Fruit fly (Drosophila melanogaster) whole organism, embryonic: ENCODE measurements around the gene Taf2.

Source experiments
- Abd-B ChIP-seq: fragments of 200-800 bp; sonication (Bioruptor generic); optimal IDR thresholded peaks from 2 replicates; lab custom pipeline; 2018; ENCODE audit warnings: missing biosample characterization, mild to moderate bottlenecking, missing genetic modification characterization, moderate library complexity
- Aef1 ChIP-seq: fragments of 200-800 bp; sonication (Bioruptor generic); IDR thresholded peaks from 3 replicates; pipeline ENCODE4 v1.3.6; 2022; ENCODE audit warnings: missing biosample characterization, missing genetic modification characterization
- Awh ChIP-seq: fragments of 200-800 bp; sonication (Bioruptor generic); IDR thresholded peaks from 2 replicates; pipeline ENCODE4, ENCODE4 v1.3.6; 2022; ENCODE audit warnings: missing biosample characterization, missing genetic modification characterization
- B-H1 ChIP-seq: fragments of 200-800 bp; sonication (Bioruptor generic); IDR thresholded peaks from 3 replicates; pipeline ENCODE4 v1.3.6; 2022; ENCODE audit warnings: missing biosample characterization, missing genetic modification characterization
- C15 ChIP-seq: fragments of 200-800 bp; sonication (Bioruptor generic); IDR thresholded peaks from 3 replicates; pipeline ENCODE4 v1.3.6; 2022; ENCODE audit warnings: missing biosample characterization, missing genetic modification characterization
- CG10209 ChIP-seq: fragments of 200-800 bp; sonication (Bioruptor generic); optimal IDR thresholded peaks from 3 replicates; lab custom pipeline; 2017; ENCODE audit warnings: missing biosample characterization, mild to moderate bottlenecking, missing genetic modification characterization, missing genetic modification reagents
- CG10462 ChIP-seq: fragments of 200-800 bp; sonication (Bioruptor generic); optimal IDR thresholded peaks from 2 replicates; lab custom pipeline; 2016; ENCODE audit warnings: missing biosample characterization, missing genetic modification characterization
- CG12659 ChIP-seq: fragments of 200-800 bp; sonication (Bioruptor generic); optimal IDR thresholded peaks from 3 replicates; lab custom pipeline; 2017; ENCODE audit warnings: mild to moderate bottlenecking, missing biosample characterization, missing genetic modification reagents, missing genetic modification characterization
- CG13123 ChIP-seq: fragments of 200-800 bp; sonication (Bioruptor generic); optimal IDR thresholded peaks from 2 replicates; lab custom pipeline; 2016; ENCODE audit warnings: missing biosample characterization, missing genetic modification characterization
- CG1529 ChIP-seq: fragments of 200-800 bp; sonication (Bioruptor generic); optimal IDR thresholded peaks from 3 replicates; lab custom pipeline; 2018; ENCODE audit warnings: missing biosample characterization, missing genetic modification characterization
- CG17328 ChIP-seq: fragments of 200-800 bp; sonication (Bioruptor generic); IDR thresholded peaks from 2 replicates; pipeline ENCODE4 v1.3.6; 2022; ENCODE audit warnings: missing biosample characterization, missing genetic modification characterization
- CG17829 ChIP-seq: fragments of 200-800 bp; optimal IDR thresholded peaks from 2 replicates; lab custom pipeline; 2019; ENCODE audit warnings: missing biosample characterization, mild to moderate bottlenecking, missing genetic modification characterization, moderate library complexity
- CG18011 ChIP-seq: fragments of 200-800 bp; sonication (Bioruptor generic); optimal IDR thresholded peaks from 2 replicates; lab custom pipeline; 2017; ENCODE audit warnings: missing biosample characterization, missing genetic modification characterization, mild to moderate bottlenecking, moderate library complexity, missing genotype
- CG2116 ChIP-seq: fragments of 200-800 bp; sonication (Bioruptor generic); optimal IDR thresholded peaks from 3 replicates; lab custom pipeline; 2018; ENCODE audit warnings: missing biosample characterization, mild to moderate bottlenecking, missing genetic modification characterization
- CG2129 ChIP-seq: fragments of 200-800 bp; sonication (Bioruptor generic); IDR thresholded peaks from 2 replicates; pipeline ENCODE4 v1.3.6; 2022; ENCODE audit warnings: missing biosample characterization, missing genetic modification characterization; ENCODE audit not compliant: partially characterized antibody
- CG4360 ChIP-seq: fragments of 200-800 bp; sonication (Bioruptor generic); IDR thresholded peaks from 2 replicates; pipeline ENCODE4 v1.3.6; 2022; ENCODE audit warnings: missing biosample characterization, missing genetic modification characterization
- CG6254 ChIP-seq: fragments of 200-800 bp; sonication (Bioruptor generic); optimal IDR thresholded peaks from 3 replicates; lab custom pipeline; 2017; ENCODE audit warnings: mild to moderate bottlenecking, missing biosample characterization, missing genetic modification reagents, missing genetic modification characterization
- CG6689 ChIP-seq: fragments of 200-800 bp; sonication (Bioruptor generic); IDR thresholded peaks from 2 replicates; pipeline ENCODE4 v1.3.6; 2022; ENCODE audit warnings: missing biosample characterization, missing genetic modification characterization
- CG6854 ChIP-seq: fragments of 200-800 bp; sonication (Bioruptor generic); optimal IDR thresholded peaks from 3 replicates; lab custom pipeline; 2017; ENCODE audit warnings: missing biosample characterization, mild to moderate bottlenecking, missing genetic modification characterization
- CG7745 ChIP-seq: fragments of 200-800 bp; sonication (Bioruptor generic); optimal IDR thresholded peaks from 2 replicates; lab custom pipeline; 2018; ENCODE audit warnings: missing biosample characterization, mild to moderate bottlenecking, missing genetic modification characterization, moderate library complexity
- CG9797 ChIP-seq: fragments of 200-800 bp; sonication (Bioruptor generic); optimal IDR thresholded peaks from 3 replicates; lab custom pipeline; 2018; ENCODE audit warnings: missing biosample characterization, mild to moderate bottlenecking, missing genetic modification characterization
- Doc2 ChIP-seq: fragments of 200-800 bp; sonication (Bioruptor generic); IDR thresholded peaks from 2 replicates; pipeline ENCODE4 v1.3.6; 2022; ENCODE audit warnings: missing biosample characterization, missing genetic modification characterization
- Doc3 ChIP-seq: fragments of 200-800 bp; sonication (Bioruptor generic); IDR thresholded peaks from 3 replicates; pipeline ENCODE4 v1.3.6; 2022; ENCODE audit warnings: missing biosample characterization, missing genetic modification characterization; ENCODE audit not compliant: partially characterized antibody
- Gug ChIP-seq: fragments of 200-800 bp; sonication (Bioruptor generic); IDR thresholded peaks from 4 replicates; pipeline ENCODE4 v1.3.6; 2022; ENCODE audit warnings: missing biosample characterization, missing genetic modification characterization
- H2.0 ChIP-seq: fragments of 200-800 bp; sonication (Bioruptor generic); IDR thresholded peaks from 2 replicates; pipeline ENCODE4 v1.3.6; 2022; ENCODE audit warnings: missing biosample characterization, missing genetic modification characterization
- Nf-YC ChIP-seq: fragments of 200-800 bp; optimal IDR thresholded peaks from 3 replicates; lab custom pipeline; 2019; ENCODE audit warnings: missing biosample characterization, mild to moderate bottlenecking, missing genetic modification characterization, moderate library complexity
- Opbp ChIP-seq: fragments of 200-800 bp; sonication (Bioruptor generic); IDR thresholded peaks from 3 replicates; pipeline ENCODE4 v1.3.6; 2022; ENCODE audit warnings: missing biosample characterization, missing genetic modification characterization; ENCODE audit not compliant: partially characterized antibody
- Ravus ChIP-seq: fragments of 200-800 bp; sonication (Bioruptor generic); IDR thresholded peaks from 2 replicates; pipeline ENCODE4 v1.3.6; 2022; ENCODE audit warnings: missing biosample characterization, missing genetic modification characterization
- Trl ChIP-seq, 3 experiments: fragments of >200 bp in 2 of 3; fragments of 200-800 bp in 1 of 3; sonication (Bioruptor generic) in 1 of 3; optimal IDR thresholded peaks; 2 replicates in 1 of 3; 3 replicates in 2 of 3; lab custom pipeline; 2016 to 2017; ENCODE audit warnings: missing biosample characterization in 1 of 3, missing genetic modification characterization in 1 of 3
- Vsx1 ChIP-seq: fragments of 200-800 bp; sonication (Bioruptor generic); optimal IDR thresholded peaks from 2 replicates; lab custom pipeline; 2017; ENCODE audit warnings: missing biosample characterization, mild to moderate bottlenecking, missing genetic modification characterization, missing genetic modification reagents
- Xrp1 ChIP-seq: fragments of 200-800 bp; sonication (Bioruptor generic); IDR thresholded peaks from 2 replicates; pipeline ENCODE4 v1.3.6; 2022; ENCODE audit warnings: missing biosample characterization, missing genetic modification characterization
- ash1 ChIP-seq: fragments of 200-800 bp; sonication (Bioruptor generic); optimal IDR thresholded peaks from 2 replicates; lab custom pipeline; 2018; ENCODE audit warnings: missing biosample characterization, mild to moderate bottlenecking, missing genetic modification characterization
- bigmax ChIP-seq: fragments of 200-800 bp; sonication (Bioruptor generic); optimal IDR thresholded peaks from 2 replicates; lab custom pipeline; 2018; ENCODE audit warnings: missing biosample characterization, mild to moderate bottlenecking, missing genetic modification characterization
- bowl ChIP-seq: fragments of 200-800 bp; sonication (Bioruptor generic); IDR thresholded peaks from 2 replicates; pipeline ENCODE4 v1.3.6; 2022; ENCODE audit warnings: missing biosample characterization, missing genetic modification characterization
- br ChIP-seq: fragments of >200 bp; optimal IDR thresholded peaks from 2 replicates; lab custom pipeline; 2017
- chif ChIP-seq, 2 experiments: fragments of 200-800 bp; sonication (Bioruptor generic); optimal IDR thresholded peaks; 3 replicates each; lab custom pipeline; 2016; ENCODE audit warnings: missing biosample characterization in 2 of 2, missing genetic modification characterization in 2 of 2
- da ChIP-seq: fragments of 200-800 bp; sonication (Bioruptor generic); optimal IDR thresholded peaks from 2 replicates; lab custom pipeline; 2016; ENCODE audit warnings: missing biosample characterization, missing genetic modification characterization
- fu2 ChIP-seq: fragments of 200-800 bp; sonication (Bioruptor generic); optimal IDR thresholded peaks from 2 replicates; lab custom pipeline; 2016; ENCODE audit warnings: missing biosample characterization, missing genetic modification characterization
- gro ChIP-seq: fragments of 200-800 bp; sonication (Bioruptor generic); optimal IDR thresholded peaks from 2 replicates; lab custom pipeline; 2016; ENCODE audit warnings: missing biosample characterization, missing genetic modification characterization
- jing ChIP-seq: fragments of 200-800 bp; sonication (Bioruptor generic); optimal IDR thresholded peaks from 2 replicates; lab custom pipeline; 2018; ENCODE audit warnings: missing biosample characterization, mild to moderate bottlenecking, missing genetic modification characterization
- lov ChIP-seq, 2 experiments: fragments of 200-800 bp in 1 of 2; fragments of >200 bp in 1 of 2; sonication (Bioruptor generic) in 1 of 2; IDR thresholded peaks in 1 of 2; optimal IDR thresholded peaks in 1 of 2; 2 replicates in 1 of 2; 3 replicates in 1 of 2; pipeline versions ENCODE4 v1.3.6 to Lab custom; 2017 to 2022; ENCODE audit warnings: missing biosample characterization in 1 of 2, missing genetic modification characterization in 1 of 2
- nom ChIP-seq: fragments of 200-800 bp; sonication (Bioruptor generic); optimal IDR thresholded peaks from 2 replicates; lab custom pipeline; 2017; ENCODE audit warnings: missing biosample characterization, missing genetic modification characterization, mild to moderate bottlenecking, moderate library complexity, missing genetic modification reagents
- odd ChIP-seq: fragments of 200-800 bp; sonication (Bioruptor generic); optimal IDR thresholded peaks from 2 replicates; lab custom pipeline; 2017; ENCODE audit warnings: missing biosample characterization, mild to moderate bottlenecking, missing genetic modification characterization
- sd ChIP-seq: fragments of 200-800 bp; sonication (Bioruptor generic); optimal IDR thresholded peaks from 3 replicates; lab custom pipeline; 2018; ENCODE audit warnings: missing biosample characterization, mild to moderate bottlenecking, missing genetic modification characterization, moderate library complexity
- sisA ChIP-seq: fragments of 200-800 bp; sonication (Bioruptor generic); IDR thresholded peaks from 2 replicates; pipeline ENCODE4 v1.3.6; 2022; ENCODE audit warnings: missing biosample characterization, missing genetic modification characterization
- ssp ChIP-seq: fragments of 200-800 bp; sonication (Bioruptor generic); IDR thresholded peaks from 2 replicates; pipeline ENCODE4 v1.3.6; 2022; ENCODE audit warnings: missing biosample characterization, missing genetic modification characterization
- tgo ChIP-seq: fragments of 200-800 bp; sonication (Bioruptor generic); IDR thresholded peaks from 3 replicates; pipeline ENCODE4 v1.3.6; 2022; ENCODE audit warnings: missing biosample characterization, missing genetic modification characterization
- twi ChIP-seq: fragments of 200-800 bp; optimal IDR thresholded peaks from 2 replicates; lab custom pipeline; 2019; ENCODE audit warnings: missing biosample characterization, mild to moderate bottlenecking, missing genetic modification characterization, moderate library complexity
- vfl ChIP-seq: fragments of 200-800 bp; sonication (Bioruptor generic); optimal IDR thresholded peaks from 2 replicates; lab custom pipeline; 2016; ENCODE audit warnings: missing biosample characterization, missing genetic modification characterization

Gene Taf2

DNA sequence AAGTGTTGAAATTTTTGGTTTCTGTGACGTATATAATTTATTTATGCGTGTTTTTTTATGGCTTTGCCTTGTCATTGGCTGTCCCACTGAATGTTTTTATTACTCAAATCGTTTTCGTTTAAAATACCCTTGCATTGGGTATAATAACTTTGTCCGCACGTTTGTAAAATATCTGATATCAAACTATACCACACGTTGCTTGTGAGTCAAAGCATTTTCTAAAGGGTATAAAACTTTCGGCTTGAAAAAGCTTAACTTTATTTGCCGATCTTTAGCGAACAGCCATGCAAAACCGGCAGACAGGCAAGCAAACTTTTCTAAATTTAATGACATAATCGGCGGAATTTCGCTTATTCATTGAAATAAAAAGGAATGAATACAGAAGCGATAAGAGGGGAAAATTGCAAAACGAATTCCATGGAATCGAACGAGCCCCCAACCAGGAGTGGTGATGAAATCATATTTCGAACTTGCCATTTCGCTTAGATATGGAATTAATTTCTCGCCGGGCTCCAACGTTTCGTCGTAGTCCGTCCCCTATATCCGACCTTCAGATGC lies 41.0 kb downstream of the Taf2 start (continued):
- TF ChIP-seq CG10462 (GFP tag; lab: Kevin White, UChicago) (no peak), gro (GFP tag; lab: Kevin White, UChicago) (peak; percentile 85), CG6689 (0 out of 2 replicates have a peak, but pooled peaks have one; percentile 22), Ravus (GFP tag; lab: Robert Waterston, UW) (peak; percentile 18), B-H1 (no peak; the same call in 2 of the 3 replicates), CG6254 (GFP tag; lab: Kevin White, UChicago) (no peak), CG17328 (GFP tag; lab: Robert Waterston, UW) (no peak), bigmax (GFP tag; lab: Kevin White, UChicago) (no peak), CG6854 (GFP tag; lab: Kevin White, UChicago) (peak; percentile 15), CG2129 (GFP tag; lab: Robert Waterston, UW) (no peak), CG9797 (GFP tag; lab: Kevin White, UChicago) (no peak), twi (tag; lab: Kevin White, UChicago) (no peak), tgo (GFP tag; lab: Robert Waterston, UW) (peak; percentile 46; the same call in 2 of the 3 replicates), Nf-YC (peak; percentile 39), CG2116 (GFP tag; lab: Kevin White, UChicago) (no peak), H2.0 (GFP tag; lab: Robert Waterston, UW) (0 out of 2 replicates have a peak, but pooled peaks have one; percentile 5), sd (tag; lab: Kevin White, UChicago) (peak; percentile 75), Trl (optimal IDR thresholded peaks at IDR 0.05; lab: Kevin White, UChicago) (no peak), Trl (GFP tag; optimal IDR thresholded peaks at IDR 0.05; lab: Kevin White, UChicago) (no peak), CG10209 (peak; percentile 46), sisA (GFP tag; lab: Robert Waterston, UW) (peak; percentile 35; the same call in 1 of the 2 replicates), bowl (GFP tag; lab: Robert Waterston, UW) (no peak), vfl (GFP tag; lab: Kevin White, UChicago) (no peak), lov (optimal IDR thresholded peaks at IDR 0.05; lab: Kevin White, UChicago) (no peak), lov (GFP tag; IDR thresholded peaks at IDR 0.05; lab: Robert Waterston, UW) (no peak), Doc3 (GFP tag; lab: Robert Waterston, UW) (no peak), C15 (GFP tag; lab: Robert Waterston, UW) (no peak), CG13123 (GFP tag; lab: Kevin White, UChicago) (no peak), da (GFP tag; lab: Kevin White, UChicago) (no peak), CG17829 (peak; percentile 9), fu2 (GFP tag; lab: Kevin White, UChicago) (peak; percentile 28), Opbp (GFP tag; lab: Robert Waterston, UW) (no peak), Doc2 (no peak), br (lab: Kevin White, UChicago) (no peak), Vsx1 (no peak), jing (GFP tag; lab: Kevin White, UChicago) (no peak), Aef1 (GFP tag; lab: Robert Waterston, UW) (peak; percentile 37; the same call in 1 of the 3 replicates), CG7745 (tag; lab: Kevin White, UChicago) (no peak), CG18011 (GFP tag; lab: Kevin White, UChicago) (peak; percentile 21), Awh (GFP tag; lab: Robert Waterston, UW) (0 out of 2 replicates have a peak, but pooled peaks have one; percentile 16), ssp (no peak), ash1 (GFP tag; lab: Kevin White, UChicago) (no peak), Xrp1 (GFP tag; lab: Robert Waterston, UW) (peak; percentile 41; the same call in 1 of the 2 replicates), chif (GFP tag; optimal IDR thresholded peaks at IDR 0.05; lab: Kevin White, UChicago) (peak in 1 of 2 experiments; percentile 48), odd (GFP tag; lab: Kevin White, UChicago) (no peak), Abd-B (GFP tag; lab: Kevin White, UChicago) (peak; percentile 65), Gug (peak; percentile 33; the same call in 2 of the 4 replicates), nom (GFP tag; lab: Kevin White, UChicago) (no peak), CG4360 (GFP tag; lab: Robert Waterston, UW) (no peak), CG1529 (no peak), CG12659 (GFP tag; lab: Kevin White, UChicago) (peak; percentile 55)
